Worm (Caenorhabditis elegans) whole organism, L4 larva: ENCODE data around the gene nhr-257.

Experiments
- daf-19 ChIP-seq: fragments of 200-800 bp; sonication (Bioruptor generic); conservative IDR thresholded peaks from 2 replicates; pipeline ENCODE4 v1.3.6; 2022; ENCODE audit warnings: missing genetic modification characterization, missing compliant biosample characterization
- hmg-1.1 ChIP-seq: fragments of 200-800 bp; sonication (Bioruptor generic); IDR thresholded peaks from 2 replicates; pipeline ENCODE4 v1.3.6; 2022; ENCODE audit warnings: missing genetic modification reagents, missing genetic modification characterization, missing compliant biosample characterization
- lin-13 ChIP-seq: fragments of 150-350 bp; optimal IDR thresholded peaks from 2 replicates; lab custom pipeline; 2014; ENCODE audit warnings: missing biosample characterization, missing genetic modification reagents, missing genetic modification characterization
- lin-39 ChIP-seq: fragments of 150-350 bp; optimal IDR thresholded peaks from 2 replicates; lab custom pipeline; 2014; ENCODE audit warnings: missing biosample characterization, missing genetic modification reagents, missing genetic modification characterization
- lir-3 ChIP-seq: sonication (generic microtip); optimal IDR thresholded peaks from 2 replicates; lab custom pipeline; 2016; ENCODE audit warnings: mild to moderate bottlenecking, missing genetic modification characterization, missing compliant biosample characterization
- mes-2 ChIP-seq: sonication (generic microtip); optimal IDR thresholded peaks from 2 replicates; lab custom pipeline; 2016; ENCODE audit warnings: missing genotype, mild to moderate bottlenecking, missing genetic modification characterization, missing compliant biosample characterization; ENCODE audit not compliant: poor library complexity, severe bottlenecking
- mxl-3 ChIP-seq: fragments of 200-800 bp; sonication (Bioruptor generic); optimal IDR thresholded peaks from 2 replicates; lab custom pipeline; 2018; ENCODE audit warnings: mild to moderate bottlenecking, missing genetic modification characterization, missing compliant biosample characterization
- nhr-11 ChIP-seq: fragments of 150-350 bp; optimal IDR thresholded peaks from 2 replicates; lab custom pipeline; 2014; ENCODE audit warnings: missing biosample characterization, missing genetic modification characterization
- nhr-237 ChIP-seq: sonication (generic microtip); optimal IDR thresholded peaks from 2 replicates; lab custom pipeline; 2017; ENCODE audit warnings: missing biosample characterization, missing genetic modification characterization
- pqm-1 ChIP-seq: sonication (generic microtip); optimal IDR thresholded peaks from 2 replicates; lab custom pipeline; 2017; ENCODE audit warnings: missing biosample characterization, missing genetic modification characterization
- snpc-4 ChIP-seq: fragments of 150-350 bp; optimal IDR thresholded peaks from 2 replicates; lab custom pipeline; 2014; ENCODE audit warnings: missing biosample characterization, missing genetic modification characterization
- unc-39 ChIP-seq: sonication (generic microtip); optimal IDR thresholded peaks from 2 replicates; lab custom pipeline; 2017; ENCODE audit warnings: missing biosample characterization, missing genetic modification characterization
- zag-1 ChIP-seq: fragments of 150-350 bp; optimal IDR thresholded peaks from 2 replicates; lab custom pipeline; 2014; ENCODE audit warnings: missing biosample characterization, missing genetic modification characterization
- zfp-3 ChIP-seq: fragments of 200-800 bp; sonication (Bioruptor generic); conservative IDR thresholded peaks from 2 replicates; pipeline ENCODE4 v1.3.6; 2022; ENCODE audit warnings: missing genetic modification reagents, missing genetic modification characterization, missing compliant biosample characterization

DNA sequence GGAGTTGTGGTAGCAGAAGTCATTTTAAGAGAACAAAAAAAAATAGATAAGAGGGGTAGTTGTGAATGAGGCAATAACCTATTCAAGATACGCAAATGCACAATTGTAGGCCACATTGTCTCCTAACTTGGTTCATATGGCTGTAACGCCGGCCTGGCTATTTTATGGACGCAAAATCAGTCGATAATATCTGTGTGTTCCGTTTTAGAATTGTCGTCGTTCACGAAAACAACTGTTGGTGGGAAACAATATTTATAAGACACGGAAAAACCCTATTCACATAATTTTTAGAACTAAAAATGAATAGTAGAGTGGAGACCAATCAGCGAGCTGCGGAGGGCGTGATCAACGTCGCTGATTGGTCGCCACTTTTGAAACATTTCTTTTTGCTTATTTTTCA, 25.1 kb downstream of the nhr-257 start, which contains the start of gene sdz-7:
- TF ChIP-seq nhr-237 (tag; lab: Kevin White, UChicago) (no peak), unc-39 (no peak), snpc-4 (no peak), mxl-3 (GFP tag; lab: Kevin White, UChicago) (no peak), daf-19 (GFP tag; lab: Robert Waterston, UW) (no peak), lin-13 (GFP tag; lab: Kevin White, UChicago) (no peak), zag-1 (tag; lab: Kevin White, UChicago) (no peak), lir-3 (no peak), zfp-3 (no peak), mes-2 (no peak), lin-39 (tag; lab: Kevin White, UChicago) (no peak), nhr-11 (tag; lab: Kevin White, UChicago) (no peak), hmg-1.1 (GFP tag; lab: Robert Waterston, UW) (no peak), pqm-1 (tag; lab: Kevin White, UChicago) (no peak)
